Fruit fly (Drosophila melanogaster): ENCODE measurements around the gene CG31296.

CG31296 gene

dm6 chr3R:15580719-15581118 is 49.4 kb upstream of the CG31296 start (continued):
- peak; percentile 15 for TF ChIP-seq CG2678 (tag; optimal IDR thresholded peaks at IDR 0.05)
- no peak for TF ChIP-seq pho (GFP tag; optimal IDR thresholded peaks at IDR 0.05)
- peak; percentile 20 for TF ChIP-seq CG4820 (GFP tag; optimal IDR thresholded peaks at IDR 0.05)
- peak; percentile 35 for TF ChIP-seq CG14710 (tag; optimal IDR thresholded peaks at IDR 0.05)
- peak; percentile 18 for TF ChIP-seq CG12391 (tag; optimal IDR thresholded peaks at IDR 0.05)
- no peak for TF ChIP-seq dm (GFP tag; optimal IDR thresholded peaks at IDR 0.05)
- 0 out of 3 replicates have a peak, but pooled peaks have one; percentile 6 for TF ChIP-seq zfh1 (GFP tag; IDR thresholded peaks at IDR 0.05)
- TF ChIP-seq oc (tag; optimal IDR thresholded peaks at IDR 0.05): peak; percentile 55
- TF ChIP-seq row (GFP tag; IDR thresholded peaks at IDR 0.05): peak; percentile 44; the same call in 2 of the 3 replicates
- no peak for TF ChIP-seq H2.0 (GFP tag; IDR thresholded peaks at IDR 0.05)
- no peak for TF ChIP-seq nerfin-1 (tag; optimal IDR thresholded peaks at IDR 0.05)
- peak; percentile 13 for TF ChIP-seq CG30403 (GFP tag; optimal IDR thresholded peaks at IDR 0.05)
- peak; percentile 45 for TF ChIP-seq CG15696 (tag; optimal IDR thresholded peaks at IDR 0.05)
- peak in 1 of 3 experiments; percentile 69 for TF ChIP-seq lola (GFP tag; optimal IDR thresholded peaks at IDR 0.05)
- TF ChIP-seq CG34224 (GFP tag; IDR thresholded peaks at IDR 0.05; ENCODE audit: partially characterized antibody): no peak
- no peak for TF ChIP-seq zen2 (GFP tag; IDR thresholded peaks at IDR 0.05; ENCODE audit: partially characterized antibody)
- TF ChIP-seq CG33557 (GFP tag; optimal IDR thresholded peaks at IDR 0.05): peak; percentile 36
- TF ChIP-seq CG10979 (tag; optimal IDR thresholded peaks at IDR 0.05): peak; percentile 61
- peak; percentile 80 for TF ChIP-seq Ets65A (GFP tag)
- TF ChIP-seq chif (GFP tag; optimal IDR thresholded peaks at IDR 0.05): peak in 1 of 2 experiments; percentile 50
- 0 out of 2 replicates have a peak, but pooled peaks have one; percentile 6 for TF ChIP-seq CG4360 (GFP tag; IDR thresholded peaks at IDR 0.05)
- TF ChIP-seq Ssrp (tag; optimal IDR thresholded peaks at IDR 0.05): peak; percentile 4
- TF ChIP-seq CG17829 (tag; optimal IDR thresholded peaks at IDR 0.05): peak; percentile 28
- TF ChIP-seq Blimp-1 (GFP tag; optimal IDR thresholded peaks at IDR 0.05): peak; percentile 10
- TF ChIP-seq Lim3 (GFP tag; IDR thresholded peaks at IDR 0.05): no peak
- no peak for TF ChIP-seq dimm (GFP tag; IDR thresholded peaks at IDR 0.05)
- no peak for TF ChIP-seq prd (optimal IDR thresholded peaks at IDR 0.05)
- TF ChIP-seq prd (GFP tag; IDR thresholded peaks at IDR 0.05): 0 out of 3 replicates have a peak, but pooled peaks have one; percentile 39
- TF ChIP-seq trem (tag; optimal IDR thresholded peaks at IDR 0.05): peak; percentile 3
- TF ChIP-seq CG4424 (GFP tag; optimal IDR thresholded peaks at IDR 0.05): peak; percentile 18
- TF ChIP-seq Chrac-16 (GFP tag; optimal IDR thresholded peaks at IDR 0.05): no peak
- peak; percentile 12 for TF ChIP-seq Lhr (GFP tag; optimal IDR thresholded peaks at IDR 0.05)
- peak; percentile 43 for TF ChIP-seq CG10267 (tag; optimal IDR thresholded peaks at IDR 0.05)
- peak; percentile 24 for TF ChIP-seq CoRest (tag; optimal IDR thresholded peaks at IDR 0.05)
- TF ChIP-seq CG9727 (GFP tag; optimal IDR thresholded peaks at IDR 0.05): peak; percentile 43
- TF ChIP-seq CG4404 (GFP tag; IDR thresholded peaks at IDR 0.05): no peak; the same call in 1 of the 2 replicates
- peak; percentile 28 for TF ChIP-seq pros (GFP tag; optimal IDR thresholded peaks at IDR 0.05)
- TF ChIP-seq Spps (tag; optimal IDR thresholded peaks at IDR 0.05): peak; percentile 8
- TF ChIP-seq dmrt99B (tag; optimal IDR thresholded peaks at IDR 0.05): peak; percentile 2

DNA sequence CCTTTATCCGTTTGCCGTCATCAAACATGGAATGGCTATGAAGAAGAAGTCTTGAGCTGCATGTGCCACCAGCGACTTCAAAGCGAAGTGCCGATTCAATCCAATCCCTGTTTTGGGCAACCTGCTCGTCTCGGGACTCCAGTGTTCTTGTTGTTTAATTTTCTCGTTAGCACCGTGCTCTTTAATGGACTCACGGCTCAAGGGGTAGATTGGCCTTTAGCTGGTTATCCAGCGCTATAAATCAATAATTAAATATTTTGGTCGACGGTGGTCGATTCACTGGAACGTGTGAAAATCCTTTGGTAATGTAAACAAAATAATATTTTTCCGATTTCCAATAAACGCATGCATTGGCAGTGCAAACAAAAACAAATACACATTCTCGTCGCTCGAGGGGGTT is 48.4 kb upstream of the CG31296 start:
- TF ChIP-seq Kr (GFP tag; optimal IDR thresholded peaks at IDR 0.05) (peak; percentile 51), Ets65A (GFP tag) (peak; percentile 72), Side (GFP tag; optimal IDR thresholded peaks at IDR 0.05) (no peak)
